Worm (Caenorhabditis elegans) whole organism, midembryonic: ENCODE data around the gene T19C3.7.

Experiments
- T22C8.4 ChIP-seq: fragments of 200-800 bp; sonication (Bioruptor generic); IDR thresholded peaks from 2 replicates; pipeline ENCODE4 v1.3.6; 2022; ENCODE audit warnings: missing genetic modification characterization, missing compliant biosample characterization
- tab-1 ChIP-seq: fragments of 200-800 bp; sonication (Bioruptor generic); IDR thresholded peaks from 2 replicates; pipeline ENCODE4 v1.3.6; 2022; ENCODE audit warnings: missing genetic modification characterization, missing compliant biosample characterization
- ztf-29 ChIP-seq: fragments of 200-800 bp; sonication (Bioruptor generic); IDR thresholded peaks from 2 replicates; pipeline ENCODE4 v1.3.6; 2022; ENCODE audit warnings: missing genetic modification reagents, missing genetic modification characterization, missing compliant biosample characterization

ce11 chrIII:647248-647647 lies 11.3 kb upstream of the T19C3.7 start:
- TF ChIP-seq T22C8.4 (no peak), ztf-29 (GFP tag; lab: Robert Waterston, UW) (no peak), tab-1 (GFP tag; lab: Robert Waterston, UW) (no peak)
